Fruit fly (Drosophila melanogaster) S2 (cell line): Measurements from ENCODE around the gene Vps2.

Source experiments
- CG8478 ChIP-seq: fragments of >200 bp; optimal IDR thresholded peaks from 2 replicates; lab custom pipeline; 2018
- CTCF ChIP-seq, 2 experiments: fragments of >200 bp; optimal IDR thresholded peaks; 2 replicates each; lab custom pipeline; 2018

DNA sequence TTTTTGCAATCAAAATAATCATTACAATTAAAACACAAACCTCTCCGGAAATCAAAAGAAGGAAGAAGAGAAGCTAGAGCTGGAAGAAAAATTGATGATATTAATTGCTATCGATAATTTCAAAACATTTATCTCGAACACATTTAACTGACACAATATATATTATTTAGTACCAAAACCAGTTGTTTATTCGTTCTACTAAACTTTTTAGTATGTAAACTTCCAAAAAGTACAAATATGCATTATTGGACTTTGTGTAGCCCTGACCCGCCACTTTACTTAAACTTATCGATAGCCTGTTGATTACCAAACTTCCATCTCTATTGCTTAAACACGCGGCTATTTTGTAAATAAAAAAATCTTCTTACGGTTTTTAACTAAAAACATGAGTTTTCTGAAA lies 6.6 kb downstream of the Vps2 start, which contains the start of the genes RpL34a and Trmt61:
- no peak for TF ChIP-seq CTCF (optimal IDR thresholded peaks at IDR 0.05; lab: Kevin White, UChicago)
- TF ChIP-seq CG8478 (lab: Kevin White, UChicago) = no peak
